Worm (Caenorhabditis elegans) whole organism, mixed stage, embryonic: Measurements from ENCODE around the gene T18D3.5.

Source experiments
- ces-1 ChIP-seq: fragments of 150-350 bp; optimal IDR thresholded peaks from 2 replicates; lab custom pipeline; 2014; ENCODE audit warnings: missing biosample characterization, missing genetic modification reagents, missing genetic modification characterization
- elt-1 ChIP-seq: sonication (generic microtip); optimal IDR thresholded peaks from 2 replicates; lab custom pipeline; 2017; ENCODE audit warnings: missing genetic modification characterization, mild to moderate bottlenecking, missing compliant biosample characterization, antibody characterized with exemption, moderate library complexity, borderline replicate concordance; ENCODE audit not compliant: insufficient read depth
- mep-1 ChIP-seq: fragments of 150-350 bp; optimal IDR thresholded peaks from 2 replicates; lab custom pipeline; 2017; ENCODE audit warnings: missing biosample characterization, missing genetic modification reagents, missing genetic modification characterization, inconsistent platforms
- mls-2 ChIP-seq: sonication (generic microtip); optimal IDR thresholded peaks from 2 replicates; lab custom pipeline; 2016; ENCODE audit warnings: mild to moderate bottlenecking, missing genetic modification characterization, moderate library complexity, missing compliant biosample characterization
- nhr-2 ChIP-seq: fragments of 150-350 bp; optimal IDR thresholded peaks from 2 replicates; lab custom pipeline; 2014; ENCODE audit warnings: missing biosample characterization, missing genetic modification characterization
- nhr-28 ChIP-seq: fragments of 150-350 bp; optimal IDR thresholded peaks from 2 replicates; lab custom pipeline; 2014; ENCODE audit warnings: missing biosample characterization, missing genetic modification characterization
- nhr-76 ChIP-seq: sonication (generic microtip); optimal IDR thresholded peaks from 2 replicates; lab custom pipeline; 2017; ENCODE audit warnings: missing biosample characterization, missing genetic modification characterization
- pha-4 ChIP-seq: fragments of 150-350 bp; optimal IDR thresholded peaks from 2 replicates; lab custom pipeline; 2018; ENCODE audit warnings: missing biosample characterization, missing genetic modification reagents, missing genetic modification characterization

- TF ChIP-seq mls-2 (tag; lab: Kevin White, UChicago) (no peak), nhr-28 (no peak), mep-1 (tag; lab: Kevin White, UChicago) (no peak), nhr-76 (tag; lab: Kevin White, UChicago) (no peak), ces-1 (GFP tag; lab: Kevin White, UChicago) (no peak), pha-4 (peak; percentile 17), elt-1 (no peak), nhr-2 (tag; lab: Kevin White, UChicago) (no peak)
Measured at ce11 chrX:12467660-12468111, 4.1 kb downstream of the T18D3.5 start, which contains the start of gene myo-2.
